Fruit fly (Drosophila melanogaster) whole organism, embryonic: ENCODE results near the gene CG2533.

Source experiments
- Awh ChIP-seq: fragments of 200-800 bp; sonication (Bioruptor generic); IDR thresholded peaks from 2 replicates; pipeline ENCODE4, ENCODE4 v1.3.6; 2022; ENCODE audit warnings: missing biosample characterization, missing genetic modification characterization
- CG10209 ChIP-seq: fragments of 200-800 bp; sonication (Bioruptor generic); optimal IDR thresholded peaks from 3 replicates; lab custom pipeline; 2017; ENCODE audit warnings: missing biosample characterization, mild to moderate bottlenecking, missing genetic modification characterization, missing genetic modification reagents
- CG10462 ChIP-seq: fragments of 200-800 bp; sonication (Bioruptor generic); optimal IDR thresholded peaks from 2 replicates; lab custom pipeline; 2016; ENCODE audit warnings: missing biosample characterization, missing genetic modification characterization
- CG11456 ChIP-seq: fragments of 200-800 bp; sonication (Bioruptor generic); IDR thresholded peaks from 3 replicates; pipeline ENCODE4 v1.3.6; 2022; ENCODE audit warnings: missing biosample characterization, missing genetic modification characterization
- CG12659 ChIP-seq: fragments of 200-800 bp; sonication (Bioruptor generic); optimal IDR thresholded peaks from 3 replicates; lab custom pipeline; 2017; ENCODE audit warnings: mild to moderate bottlenecking, missing biosample characterization, missing genetic modification reagents, missing genetic modification characterization
- CG13894 ChIP-seq: fragments of 200-800 bp; sonication (Bioruptor generic); optimal IDR thresholded peaks from 3 replicates; lab custom pipeline; 2018; ENCODE audit warnings: missing biosample characterization, mild to moderate bottlenecking, missing genetic modification characterization, moderate library complexity
- CG14441 ChIP-seq: fragments of 200-800 bp; sonication (Bioruptor generic); IDR thresholded peaks from 2 replicates; pipeline ENCODE4 v1.3.6; 2022; ENCODE audit warnings: missing biosample characterization, missing genetic modification characterization
- CG15514 ChIP-seq: fragments of 200-800 bp; sonication (Bioruptor generic); optimal IDR thresholded peaks from 3 replicates; lab custom pipeline; 2017; ENCODE audit warnings: missing biosample characterization, missing genetic modification characterization, mild to moderate bottlenecking, moderate library complexity, missing genetic modification reagents
- CG17361 ChIP-seq: fragments of 200-800 bp; sonication (Bioruptor generic); IDR thresholded peaks from 3 replicates; pipeline ENCODE4 v1.3.6; 2022; ENCODE audit warnings: missing biosample characterization, missing genetic modification characterization
- CG17802 ChIP-seq: fragments of 200-800 bp; sonication (Bioruptor generic); optimal IDR thresholded peaks from 2 replicates; lab custom pipeline; 2018; ENCODE audit warnings: missing biosample characterization, mild to moderate bottlenecking, missing genetic modification characterization, moderate library complexity
- CG17829 ChIP-seq: fragments of 200-800 bp; optimal IDR thresholded peaks from 2 replicates; lab custom pipeline; 2019; ENCODE audit warnings: missing biosample characterization, mild to moderate bottlenecking, missing genetic modification characterization, moderate library complexity
- CG2120 ChIP-seq: fragments of 200-800 bp; sonication (Bioruptor generic); optimal IDR thresholded peaks from 3 replicates; lab custom pipeline; 2016; ENCODE audit warnings: missing biosample characterization, missing genetic modification characterization
- CG2712 ChIP-seq: fragments of 200-800 bp; optimal IDR thresholded peaks from 3 replicates; lab custom pipeline; 2019; ENCODE audit warnings: missing biosample characterization, mild to moderate bottlenecking, missing genetic modification characterization, moderate library complexity
- CG3065 ChIP-seq: fragments of 200-800 bp; sonication (Bioruptor generic); optimal IDR thresholded peaks from 2 replicates; lab custom pipeline; 2016; ENCODE audit warnings: missing biosample characterization, missing genetic modification characterization
- CG4730 ChIP-seq: fragments of 200-800 bp; sonication (Bioruptor generic); IDR thresholded peaks from 2 replicates; pipeline ENCODE4 v1.3.6; 2022; ENCODE audit warnings: missing biosample characterization, missing genetic modification characterization
- CG4854 ChIP-seq: fragments of 200-800 bp; sonication (Bioruptor generic); optimal IDR thresholded peaks from 2 replicates; lab custom pipeline; 2016; ENCODE audit warnings: missing biosample characterization, missing genetic modification characterization, inconsistent platforms
- CG7271 ChIP-seq: fragments of 200-800 bp; sonication (Bioruptor generic); optimal IDR thresholded peaks from 2 replicates; lab custom pipeline; 2018; ENCODE audit warnings: missing biosample characterization, mild to moderate bottlenecking, missing genetic modification characterization, moderate library complexity
- E2f2 ChIP-seq: fragments of 200-800 bp; sonication (Bioruptor generic); IDR thresholded peaks from 2 replicates; pipeline ENCODE4 v1.3.6; 2022; ENCODE audit warnings: missing biosample characterization, missing genetic modification characterization
- Elba2 ChIP-seq: fragments of 200-800 bp; sonication (Bioruptor generic); optimal IDR thresholded peaks from 3 replicates; lab custom pipeline; 2016; ENCODE audit warnings: missing biosample characterization, missing genetic modification characterization
- HmgZ ChIP-seq: fragments of 200-800 bp; sonication (Bioruptor generic); optimal IDR thresholded peaks from 2 replicates; lab custom pipeline; 2018; ENCODE audit warnings: missing biosample characterization, mild to moderate bottlenecking, missing genetic modification characterization
- Hr3 ChIP-seq: fragments of 200-800 bp; sonication (Bioruptor generic); optimal IDR thresholded peaks from 3 replicates; lab custom pipeline; 2016; ENCODE audit warnings: missing biosample characterization, missing genetic modification characterization
- Max ChIP-seq: fragments of 200-800 bp; sonication (Bioruptor generic); optimal IDR thresholded peaks from 2 replicates; lab custom pipeline; 2016; ENCODE audit warnings: missing biosample characterization, mild to moderate bottlenecking, missing genetic modification characterization
- Opbp ChIP-seq: fragments of 200-800 bp; sonication (Bioruptor generic); IDR thresholded peaks from 3 replicates; pipeline ENCODE4 v1.3.6; 2022; ENCODE audit warnings: missing biosample characterization, missing genetic modification characterization; ENCODE audit not compliant: partially characterized antibody
- Optix ChIP-seq: fragments of 200-800 bp; sonication (Bioruptor generic); IDR thresholded peaks from 3 replicates; pipeline ENCODE4 v1.3.6; 2022; ENCODE audit warnings: missing biosample characterization, missing genetic modification characterization
- Sin3A ChIP-seq: fragments of >200 bp; optimal IDR thresholded peaks from 2 replicates; lab custom pipeline; 2018
- Six4 ChIP-seq: fragments of 200-800 bp; sonication (Bioruptor generic); optimal IDR thresholded peaks from 2 replicates; lab custom pipeline; 2016; ENCODE audit warnings: missing biosample characterization, missing genetic modification characterization
- ato ChIP-seq: fragments of 200-800 bp; sonication (Bioruptor generic); IDR thresholded peaks from 2 replicates; pipeline ENCODE4 v1.3.6; 2022; ENCODE audit warnings: missing biosample characterization, missing genetic modification characterization; ENCODE audit not compliant: partially characterized antibody
- fd64A ChIP-seq: fragments of 200-800 bp; sonication (Bioruptor generic); optimal IDR thresholded peaks from 3 replicates; lab custom pipeline; 2018; ENCODE audit warnings: missing biosample characterization, mild to moderate bottlenecking, missing genetic modification characterization
- fu2 ChIP-seq: fragments of 200-800 bp; sonication (Bioruptor generic); optimal IDR thresholded peaks from 2 replicates; lab custom pipeline; 2016; ENCODE audit warnings: missing biosample characterization, missing genetic modification characterization
- gsb ChIP-seq: fragments of 200-800 bp; sonication (Bioruptor generic); IDR thresholded peaks from 2 replicates; pipeline ENCODE4 v1.3.6; 2022; ENCODE audit warnings: missing biosample characterization, missing genetic modification characterization
- gt ChIP-seq: fragments of 200-800 bp; sonication (Bioruptor generic); IDR thresholded peaks from 2 replicates; pipeline ENCODE4 v1.3.6; 2022; ENCODE audit warnings: missing biosample characterization, missing genetic modification characterization
- hth ChIP-seq: fragments of >200 bp; optimal IDR thresholded peaks from 2 replicates; lab custom pipeline; 2017; ENCODE audit warnings: inconsistent platforms
- inv ChIP-seq: fragments of 200-800 bp; sonication (Bioruptor generic); IDR thresholded peaks from 2 replicates; pipeline ENCODE4 v1.3.6; 2022; ENCODE audit warnings: missing biosample characterization, missing genetic modification characterization; ENCODE audit not compliant: partially characterized antibody
- lmd ChIP-seq: fragments of 200-800 bp; sonication (Bioruptor generic); IDR thresholded peaks from 2 replicates; pipeline ENCODE4 v1.3.6; 2022; ENCODE audit warnings: missing biosample characterization, missing genetic modification characterization
- maf-S ChIP-seq: fragments of 200-800 bp; sonication (Bioruptor generic); optimal IDR thresholded peaks from 2 replicates; lab custom pipeline; 2016; ENCODE audit warnings: missing biosample characterization, missing genetic modification characterization
- pfk ChIP-seq: fragments of 200-800 bp; sonication (Bioruptor generic); optimal IDR thresholded peaks from 2 replicates; lab custom pipeline; 2018; ENCODE audit warnings: missing biosample characterization, mild to moderate bottlenecking, missing genetic modification characterization, moderate library complexity
- pho ChIP-seq: fragments of 200-800 bp; sonication (Bioruptor generic); optimal IDR thresholded peaks from 2 replicates; lab custom pipeline; 2016; ENCODE audit warnings: missing biosample characterization, missing genetic modification characterization
- pzg ChIP-seq: fragments of 200-800 bp; sonication (Bioruptor generic); optimal IDR thresholded peaks from 3 replicates; lab custom pipeline; 2018; ENCODE audit warnings: missing biosample characterization, mild to moderate bottlenecking, missing genetic modification characterization, moderate library complexity
- rib ChIP-seq: fragments of 200-800 bp; sonication (Bioruptor generic); IDR thresholded peaks from 2 replicates; pipeline ENCODE4 v1.3.6; 2022; ENCODE audit warnings: missing biosample characterization, missing genetic modification characterization
- slp2 ChIP-seq: fragments of 200-800 bp; sonication (Bioruptor generic); optimal IDR thresholded peaks from 2 replicates; lab custom pipeline; 2016; ENCODE audit warnings: missing biosample characterization, missing genetic modification characterization
- stc ChIP-seq: fragments of 200-800 bp; sonication (Bioruptor generic); IDR thresholded peaks from 2 replicates; pipeline ENCODE4 v1.3.6; 2022; ENCODE audit warnings: missing biosample characterization, missing genetic modification characterization
- tin ChIP-seq: fragments of 200-800 bp; sonication (Bioruptor generic); optimal IDR thresholded peaks from 3 replicates; lab custom pipeline; 2016; ENCODE audit warnings: missing biosample characterization, missing genetic modification characterization
- tna ChIP-seq: fragments of 200-800 bp; sonication (Bioruptor generic); IDR thresholded peaks from 2 replicates; pipeline ENCODE4 v1.3.6; 2022; ENCODE audit warnings: missing biosample characterization, missing genetic modification characterization; ENCODE audit not compliant: partially characterized antibody
- twi ChIP-seq: fragments of 200-800 bp; optimal IDR thresholded peaks from 2 replicates; lab custom pipeline; 2019; ENCODE audit warnings: missing biosample characterization, mild to moderate bottlenecking, missing genetic modification characterization, moderate library complexity
- tx ChIP-seq: fragments of 200-800 bp; sonication (Bioruptor generic); optimal IDR thresholded peaks from 2 replicates; lab custom pipeline; 2016; ENCODE audit warnings: missing biosample characterization, missing genetic modification characterization
- wdn ChIP-seq: fragments of 200-800 bp; sonication (Bioruptor generic); IDR thresholded peaks from 2 replicates; pipeline ENCODE4 v1.3.6; 2022; ENCODE audit warnings: missing biosample characterization, missing genetic modification characterization
- zen ChIP-seq: fragments of 200-800 bp; sonication (Bioruptor generic); optimal IDR thresholded peaks from 3 replicates; lab custom pipeline; 2018; ENCODE audit warnings: missing biosample characterization, mild to moderate bottlenecking, missing genetic modification characterization, moderate library complexity
- zfh1 ChIP-seq: fragments of 200-800 bp; sonication (Bioruptor generic); IDR thresholded peaks from 3 replicates; pipeline ENCODE4 v1.3.6; 2022; ENCODE audit warnings: missing biosample characterization, missing genetic modification characterization
- zfh2 ChIP-seq: fragments of 200-800 bp; sonication (Bioruptor generic); optimal IDR thresholded peaks from 2 replicates; lab custom pipeline; 2016; ENCODE audit warnings: missing biosample characterization, missing genetic modification characterization

CG2533 gene

dm6 chrX:11559728-11560724 is 44.0 kb downstream of the CG2533 start (continued):
- TF ChIP-seq CG7271: no peak
- peak; percentile 37 for TF ChIP-seq CG3065 (GFP tag; lab: Kevin White, UChicago)
- peak; percentile 70 for TF ChIP-seq CG13894 (tag; lab: Kevin White, UChicago)
- TF ChIP-seq slp2 (GFP tag; lab: Kevin White, UChicago): no peak
- TF ChIP-seq Max: peak; percentile 18
- peak; percentile 6 for TF ChIP-seq fd64A (GFP tag; lab: Kevin White, UChicago)
- TF ChIP-seq tx (GFP tag; lab: Kevin White, UChicago): peak; percentile 7
- no peak for TF ChIP-seq tna (GFP tag; lab: Robert Waterston, UW)
- TF ChIP-seq CG15514: peak; percentile 76
- TF ChIP-seq gt: 0 out of 2 replicates have a peak, but pooled peaks have one; percentile 26
- TF ChIP-seq pfk (GFP tag; lab: Kevin White, UChicago): no peak
- peak; percentile 75 for TF ChIP-seq lmd (GFP tag; lab: Robert Waterston, UW)
- no peak for TF ChIP-seq inv (GFP tag; lab: Robert Waterston, UW)
- TF ChIP-seq CG17361 (GFP tag; lab: Robert Waterston, UW): peak; percentile 94
- TF ChIP-seq rib: no peak
- peak; percentile 68 for TF ChIP-seq Six4 (GFP tag; lab: Kevin White, UChicago)
- TF ChIP-seq Opbp (GFP tag; lab: Robert Waterston, UW): no peak
- no peak for TF ChIP-seq pzg (GFP tag; lab: Kevin White, UChicago)
- TF ChIP-seq ato (GFP tag; lab: Robert Waterston, UW): no peak
- TF ChIP-seq gsb (GFP tag; lab: Robert Waterston, UW): peak; percentile 45; the same call in 1 of the 2 replicates
- TF ChIP-seq twi (tag; lab: Kevin White, UChicago): peak; percentile 58
- TF ChIP-seq fu2 (GFP tag; lab: Kevin White, UChicago): peak; percentile 15
- peak; percentile 78 for TF ChIP-seq Hr3 (GFP tag; lab: Kevin White, UChicago)
- TF ChIP-seq hth (lab: Kevin White, UChicago): no peak
- no peak for TF ChIP-seq maf-S
- TF ChIP-seq Elba2 (GFP tag; lab: Kevin White, UChicago): no peak
- TF ChIP-seq stc (GFP tag; lab: Robert Waterston, UW): peak; percentile 46; the same call in 1 of the 2 replicates
- peak; percentile 26 for TF ChIP-seq pho (GFP tag; lab: Kevin White, UChicago)
- no peak for TF ChIP-seq Optix (GFP tag; lab: Robert Waterston, UW)
- TF ChIP-seq CG17802 (tag; lab: Kevin White, UChicago): no peak
- peak; percentile 42 for TF ChIP-seq zen
- peak; percentile 78 for TF ChIP-seq CG2120 (GFP tag; lab: Kevin White, UChicago)
- TF ChIP-seq E2f2: peak; percentile 44; the same call in 1 of the 2 replicates
- TF ChIP-seq CG12659 (GFP tag; lab: Kevin White, UChicago): peak; percentile 92
- peak; percentile 39; the same call in 1 of the 2 replicates for TF ChIP-seq CG4730 (GFP tag; lab: Robert Waterston, UW)
- peak; percentile 38; the same call in 1 of the 2 replicates for TF ChIP-seq wdn (GFP tag; lab: Robert Waterston, UW)
- peak; percentile 11 for TF ChIP-seq CG4854 (GFP tag; lab: Kevin White, UChicago)
- TF ChIP-seq Sin3A: no peak
- peak; percentile 48 for TF ChIP-seq zfh2
- peak; percentile 49 for TF ChIP-seq CG10462 (GFP tag; lab: Kevin White, UChicago)
- TF ChIP-seq CG10209 (GFP tag; lab: Kevin White, UChicago): peak; percentile 89
- TF ChIP-seq CG2712 (tag; lab: Kevin White, UChicago): peak; percentile 85
- TF ChIP-seq CG14441 (GFP tag; lab: Robert Waterston, UW): peak; percentile 36
- TF ChIP-seq zfh1 (GFP tag; lab: Robert Waterston, UW): peak; percentile 45; the same call in 2 of the 3 replicates
- TF ChIP-seq CG17829: peak; percentile 87
- TF ChIP-seq Awh: peak; percentile 56; the same call in 1 of the 2 replicates
- TF ChIP-seq tin (GFP tag; lab: Kevin White, UChicago): peak; percentile 72
- TF ChIP-seq CG11456 (GFP tag; lab: Robert Waterston, UW): 0 out of 3 replicates have a peak, but pooled peaks have one; percentile 28
- peak; percentile 53 for TF ChIP-seq HmgZ (tag; lab: Kevin White, UChicago)
